Worm (Caenorhabditis elegans) whole organism, late embryonic: ENCODE results near the gene nstp-3.

Experiments used
- C38D4.7 ChIP-seq: fragments of 200-800 bp; sonication (Bioruptor generic); optimal IDR thresholded peaks from 2 replicates; lab custom pipeline; 2018; ENCODE audit warnings: mild to moderate bottlenecking, missing genetic modification characterization, moderate library complexity, missing compliant biosample characterization
- K09A11.1 ChIP-seq: sonication (generic microtip); optimal IDR thresholded peaks from 2 replicates; lab custom pipeline; 2017; ENCODE audit warnings: antibody characterized with exemption, mild to moderate bottlenecking, missing genetic modification characterization, missing compliant biosample characterization; ENCODE audit not compliant: insufficient read depth
- T23F11.4 ChIP-seq: fragments of 200-800 bp; sonication (Bioruptor generic); optimal IDR thresholded peaks from 2 replicates; lab custom pipeline; 2018; ENCODE audit warnings: mild to moderate bottlenecking, missing genetic modification characterization, missing compliant biosample characterization
- ahr-1 ChIP-seq: sonication (generic microtip); optimal IDR thresholded peaks from 2 replicates; lab custom pipeline; 2016; ENCODE audit warnings: missing genetic modification characterization, missing compliant biosample characterization
- ama-1 ChIP-seq: fragments of 150-350 bp; optimal IDR thresholded peaks from 2 replicates; lab custom pipeline; 2014
- ceh-14 ChIP-seq: sonication (generic microtip); optimal IDR thresholded peaks from 2 replicates; lab custom pipeline; 2016; ENCODE audit warnings: missing genotype, missing genetic modification characterization, missing compliant biosample characterization
- ceh-18 ChIP-seq: sonication (generic microtip); optimal IDR thresholded peaks from 2 replicates; lab custom pipeline; 2016; ENCODE audit warnings: missing genetic modification characterization, missing compliant biosample characterization
- ceh-19 ChIP-seq: fragments of 200-800 bp; sonication (Bioruptor generic); optimal IDR thresholded peaks from 2 replicates; lab custom pipeline; 2018; ENCODE audit warnings: mild to moderate bottlenecking, missing genetic modification characterization, missing compliant biosample characterization
- ceh-22 ChIP-seq: sonication (generic microtip); optimal IDR thresholded peaks from 2 replicates; lab custom pipeline; 2017; ENCODE audit warnings: missing biosample characterization, missing genetic modification characterization
- ceh-45 ChIP-seq: fragments of 200-800 bp; sonication (Bioruptor generic); IDR thresholded peaks from 2 replicates; pipeline ENCODE4 v1.3.6; 2022; ENCODE audit warnings: missing genetic modification reagents, missing genetic modification characterization, missing compliant biosample characterization
- ceh-48 ChIP-seq: sonication (generic microtip); optimal IDR thresholded peaks from 2 replicates; lab custom pipeline; 2016; ENCODE audit warnings: missing genetic modification characterization, inconsistent platforms, missing compliant biosample characterization
- ceh-9 ChIP-seq: sonication (generic microtip); optimal IDR thresholded peaks from 2 replicates; lab custom pipeline; 2016; ENCODE audit warnings: mild to moderate bottlenecking, missing genetic modification characterization, inconsistent platforms, missing compliant biosample characterization
- che-1 ChIP-seq: sonication (generic microtip); optimal IDR thresholded peaks from 2 replicates; lab custom pipeline; 2016; ENCODE audit warnings: mild to moderate bottlenecking, missing genetic modification characterization, missing compliant biosample characterization
- dmd-4 ChIP-seq: sonication (generic microtip); optimal IDR thresholded peaks from 2 replicates; lab custom pipeline; 2016; ENCODE audit warnings: borderline replicate concordance, missing genetic modification characterization, missing compliant biosample characterization
- dve-1 ChIP-seq: sonication (generic microtip); optimal IDR thresholded peaks from 2 replicates; lab custom pipeline; 2017; ENCODE audit warnings: antibody characterized with exemption, mild to moderate bottlenecking, missing genetic modification characterization, missing compliant biosample characterization
- elt-2 ChIP-seq: sonication (generic microtip); optimal IDR thresholded peaks from 2 replicates; lab custom pipeline; 2016; ENCODE audit warnings: missing genetic modification reagents, missing genetic modification characterization, missing compliant biosample characterization
- ets-4 ChIP-seq: sonication (generic microtip); optimal IDR thresholded peaks from 2 replicates; lab custom pipeline; 2016; ENCODE audit warnings: missing genetic modification characterization, missing compliant biosample characterization
- eyg-1 ChIP-seq: sonication (generic microtip); optimal IDR thresholded peaks from 2 replicates; lab custom pipeline; 2016; ENCODE audit warnings: missing genotype, missing genetic modification characterization, missing compliant biosample characterization
- fax-1 ChIP-seq: sonication (generic microtip); optimal IDR thresholded peaks from 2 replicates; lab custom pipeline; 2016; ENCODE audit warnings: missing genotype, missing genetic modification characterization, missing compliant biosample characterization
- fkh-6 ChIP-seq: sonication (generic microtip); optimal IDR thresholded peaks from 2 replicates; lab custom pipeline; 2016; ENCODE audit warnings: missing genetic modification characterization, missing compliant biosample characterization
- gmeb-2 ChIP-seq: sonication (generic microtip); optimal IDR thresholded peaks from 2 replicates; lab custom pipeline; 2016; ENCODE audit warnings: missing genetic modification characterization, inconsistent platforms, missing compliant biosample characterization
- hlh-15 ChIP-seq: sonication (generic microtip); optimal IDR thresholded peaks from 2 replicates; lab custom pipeline; 2016; ENCODE audit warnings: missing genetic modification characterization, missing compliant biosample characterization
- hlh-6 ChIP-seq: sonication (generic microtip); optimal IDR thresholded peaks from 2 replicates; lab custom pipeline; 2016; ENCODE audit warnings: missing genotype, missing genetic modification characterization, missing compliant biosample characterization
- hlh-8 ChIP-seq: sonication (generic microtip); optimal IDR thresholded peaks from 2 replicates; lab custom pipeline; 2016; ENCODE audit warnings: missing genotype, missing genetic modification characterization, missing compliant biosample characterization
- madf-2 ChIP-seq: sonication (generic microtip); optimal IDR thresholded peaks from 2 replicates; lab custom pipeline; 2017; ENCODE audit warnings: missing genetic modification characterization, missing compliant biosample characterization
- nfya-1 ChIP-seq: sonication (generic microtip); optimal IDR thresholded peaks from 2 replicates; lab custom pipeline; 2017; ENCODE audit warnings: missing genetic modification characterization, mild to moderate bottlenecking, missing compliant biosample characterization, antibody characterized with exemption, moderate library complexity
- nhr-11 ChIP-seq: fragments of 150-350 bp; optimal IDR thresholded peaks from 2 replicates; lab custom pipeline; 2014; ENCODE audit warnings: missing biosample characterization, missing genetic modification characterization
- nhr-232 ChIP-seq: sonication (generic microtip); optimal IDR thresholded peaks from 2 replicates; lab custom pipeline; 2016; ENCODE audit warnings: missing genetic modification characterization, missing compliant biosample characterization
- npax-4 ChIP-seq: sonication (generic microtip); optimal IDR thresholded peaks from 2 replicates; lab custom pipeline; 2016; ENCODE audit warnings: missing genetic modification characterization, missing compliant biosample characterization
- odd-2 ChIP-seq: sonication (generic microtip); optimal IDR thresholded peaks from 2 replicates; lab custom pipeline; 2017; ENCODE audit warnings: antibody characterized with exemption, mild to moderate bottlenecking, missing genetic modification characterization, missing compliant biosample characterization
- pag-3 ChIP-seq: sonication (generic microtip); optimal IDR thresholded peaks from 2 replicates; lab custom pipeline; 2016; ENCODE audit warnings: missing compliant biosample characterization, missing genetic modification characterization, borderline replicate concordance
- pqm-1 ChIP-seq: sonication (generic microtip); optimal IDR thresholded peaks from 2 replicates; lab custom pipeline; 2016; ENCODE audit warnings: missing genetic modification characterization, missing compliant biosample characterization
- ref-2 ChIP-seq: sonication (generic microtip); optimal IDR thresholded peaks from 2 replicates; lab custom pipeline; 2016; ENCODE audit warnings: missing genetic modification characterization, missing compliant biosample characterization
- sdc-2 ChIP-seq: sonication (generic microtip); optimal IDR thresholded peaks from 2 replicates; lab custom pipeline; 2016; ENCODE audit warnings: missing genotype, missing genetic modification characterization, missing compliant biosample characterization
- sox-2 ChIP-seq: fragments of 200-800 bp; sonication (Bioruptor generic); IDR thresholded peaks from 2 replicates; pipeline ENCODE4 v1.3.6; 2022; ENCODE audit warnings: missing genetic modification reagents, missing genetic modification characterization, missing compliant biosample characterization
- syd-9 ChIP-seq: sonication (generic microtip); optimal IDR thresholded peaks from 2 replicates; lab custom pipeline; 2016; ENCODE audit warnings: mild to moderate bottlenecking, missing genetic modification characterization, moderate library complexity, missing compliant biosample characterization
- tbx-7 ChIP-seq: sonication (generic microtip); optimal IDR thresholded peaks from 2 replicates; lab custom pipeline; 2016; ENCODE audit warnings: missing genotype, missing genetic modification characterization, missing compliant biosample characterization
- unc-42 ChIP-seq: sonication (generic microtip); optimal IDR thresholded peaks from 2 replicates; lab custom pipeline; 2016; ENCODE audit warnings: missing genotype, missing genetic modification characterization, missing compliant biosample characterization
- unc-55 ChIP-seq: sonication (generic microtip); optimal IDR thresholded peaks from 2 replicates; lab custom pipeline; 2017; ENCODE audit warnings: missing biosample characterization, missing genetic modification reagents, missing genetic modification characterization
- unc-86 ChIP-seq: sonication (generic microtip); optimal IDR thresholded peaks from 2 replicates; lab custom pipeline; 2016; ENCODE audit warnings: missing genetic modification characterization, missing compliant biosample characterization
- zip-5 ChIP-seq: sonication (generic microtip); optimal IDR thresholded peaks from 2 replicates; lab custom pipeline; 2016; ENCODE audit warnings: missing genetic modification characterization, missing compliant biosample characterization

Gene nstp-3

DNA sequence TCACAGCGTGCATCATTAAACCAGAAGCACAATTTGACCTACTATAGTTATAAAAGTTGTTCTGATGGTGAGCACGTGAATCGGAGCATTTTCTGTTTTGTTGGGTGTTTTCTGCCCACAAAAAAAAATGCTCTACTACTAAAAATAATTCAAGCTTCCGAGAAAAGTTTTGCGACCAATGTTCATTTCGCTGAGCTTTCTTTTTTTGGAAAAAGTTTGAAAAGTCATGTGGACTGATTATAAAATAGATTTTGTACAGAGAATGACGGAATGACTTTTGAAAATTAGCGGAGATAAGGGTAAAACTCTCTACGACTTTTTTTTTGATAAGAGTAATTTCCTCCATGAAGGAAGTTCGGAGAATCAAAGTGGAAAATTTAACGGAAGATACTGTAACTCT lies 28.5 kb downstream of the nstp-3 start:
- TF ChIP-seq sox-2 (GFP tag; lab: Robert Waterston, UW) (no peak), syd-9 (tag; lab: Kevin White, UChicago) (no peak), madf-2 (tag; lab: Kevin White, UChicago) (no peak), tbx-7 (tag; lab: Kevin White, UChicago) (no peak), ceh-48 (no peak), ceh-14 (tag; lab: Kevin White, UChicago) (no peak), ama-1 (lab: Kevin White, UChicago) (no peak), fax-1 (tag; lab: Kevin White, UChicago) (no peak)

DNA sequence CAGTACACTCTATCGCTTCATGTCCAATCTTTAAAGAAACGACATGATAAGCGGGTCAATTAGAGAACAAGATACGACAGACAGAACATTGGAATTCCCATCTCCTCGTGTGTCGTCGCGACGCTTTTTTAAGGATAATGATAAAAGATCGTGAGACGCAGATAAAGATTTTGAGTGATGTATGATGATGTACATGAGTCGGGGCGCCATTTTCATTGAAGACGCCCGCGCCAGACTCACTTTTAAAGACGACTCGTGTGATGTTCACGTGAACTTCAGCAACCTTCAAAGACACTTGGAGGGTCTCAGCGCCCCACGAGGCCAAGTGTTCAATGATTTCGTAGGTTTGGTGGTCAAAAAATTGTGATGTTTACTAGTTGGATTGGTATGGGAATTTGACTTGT lies 29.7 kb downstream of the nstp-3 start:
- peak; percentile 30 for TF ChIP-seq elt-2
- TF ChIP-seq dmd-4 (tag; lab: Kevin White, UChicago): no peak

DNA sequence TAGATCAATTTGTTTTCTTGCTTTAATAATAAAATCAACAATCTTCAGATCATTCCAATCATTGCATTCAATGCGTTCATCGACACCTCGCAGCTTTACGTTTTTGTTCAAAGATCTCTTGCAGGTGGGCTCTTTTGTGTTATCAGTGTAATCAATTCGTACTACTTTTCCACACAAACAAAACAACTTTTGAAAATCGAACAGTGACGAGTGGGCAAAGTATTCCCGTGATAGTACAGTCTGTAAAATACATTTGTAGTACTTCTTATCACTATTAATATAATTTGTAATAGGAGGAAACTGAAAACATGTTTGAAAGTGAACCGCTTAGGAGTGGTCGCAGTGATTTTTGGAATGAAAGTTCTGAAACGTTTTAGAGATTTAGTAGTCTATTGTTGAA lies 33.0 kb downstream of the nstp-3 start, which contains the start of gene pgph-2:
TSS of gene pgph-2 (plus strand) at position 47 of the 400 bp plus-strand sequence.
- TF ChIP-seq npax-4 (tag; lab: Kevin White, UChicago) (no peak), sdc-2 (tag; lab: Kevin White, UChicago) (no peak), ceh-9 (tag; lab: Kevin White, UChicago) (no peak), ceh-18 (tag; lab: Kevin White, UChicago) (no peak), ceh-22 (no peak), ceh-45 (GFP tag; lab: Robert Waterston, UW) (no peak), hlh-6 (tag; lab: Kevin White, UChicago) (no peak), ahr-1 (tag; lab: Kevin White, UChicago) (no peak), pag-3 (tag; lab: Kevin White, UChicago) (no peak), ets-4 (tag; lab: Kevin White, UChicago) (no peak), unc-86 (tag; lab: Kevin White, UChicago) (no peak), ref-2 (tag; lab: Kevin White, UChicago) (no peak), C38D4.7 (no peak), unc-42 (tag; lab: Kevin White, UChicago) (no peak), che-1 (no peak), sox-2 (GFP tag; lab: Robert Waterston, UW) (no peak), ceh-19 (no peak), nhr-232 (no peak), nhr-11 (tag; lab: Kevin White, UChicago) (no peak), eyg-1 (tag; lab: Kevin White, UChicago) (no peak)

DNA sequence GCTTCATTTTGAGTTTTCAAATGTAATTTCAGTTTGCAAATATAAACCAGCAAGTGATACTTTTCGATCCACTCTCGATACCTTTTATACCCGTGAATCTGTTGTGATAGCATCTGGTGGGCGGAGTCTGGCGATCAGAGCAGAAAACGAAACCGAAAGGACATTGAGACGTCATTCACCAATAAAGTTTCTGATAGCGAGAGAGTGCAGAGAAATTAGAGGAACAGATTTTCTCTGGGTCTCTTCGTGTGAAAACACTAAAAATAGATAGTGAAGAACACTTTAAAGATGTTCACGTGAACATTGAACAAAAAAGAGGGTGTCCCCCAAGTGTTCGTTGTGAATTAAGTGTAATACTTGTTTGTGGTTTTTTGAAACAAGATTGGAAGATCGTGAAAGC lies 34.2 kb downstream of the nstp-3 start, which contains the start of gene pgph-3:
TSS of gene pgph-3 (minus strand) at position 60 of the 400 bp plus-strand sequence.
- TF ChIP-seq elt-2 (peak; percentile 52), hlh-15 (no peak)

DNA sequence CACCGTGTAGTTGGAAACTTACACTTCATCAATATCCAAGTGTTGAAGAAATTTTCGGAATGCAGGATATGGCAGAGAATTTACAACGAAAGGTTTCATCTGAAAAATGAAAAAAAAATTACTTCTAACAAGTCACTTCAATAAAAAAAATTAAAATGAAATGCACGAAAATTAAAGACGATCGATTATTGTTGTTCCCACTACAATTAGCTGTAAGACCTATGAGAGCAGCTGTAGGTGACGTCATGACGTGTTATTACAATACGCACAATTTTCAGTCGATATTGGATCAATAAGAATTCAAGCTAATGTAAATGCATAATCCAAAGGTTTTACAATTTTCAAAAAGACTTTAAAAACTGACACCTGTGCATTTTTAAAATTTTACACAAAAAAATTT lies 37.9 kb downstream of the nstp-3 start, which contains the start of gene C53A3.1:
TSS of gene C53A3.1 (minus strand) at position 101 of the 400 bp plus-strand sequence.
- no peak for TF ChIP-seq che-1
- TF ChIP-seq T23F11.4: no peak
- TF ChIP-seq pqm-1 (tag; lab: Kevin White, UChicago): no peak
- no peak for TF ChIP-seq nhr-232
- no peak for TF ChIP-seq fax-1 (tag; lab: Kevin White, UChicago)
- no peak for TF ChIP-seq gmeb-2 (tag; lab: Kevin White, UChicago)
- no peak for TF ChIP-seq sdc-2 (tag; lab: Kevin White, UChicago)
- TF ChIP-seq odd-2: no peak
- TF ChIP-seq ets-4 (tag; lab: Kevin White, UChicago): no peak
- TF ChIP-seq dve-1 (tag; lab: Kevin White, UChicago): no peak
- no peak for TF ChIP-seq ahr-1 (tag; lab: Kevin White, UChicago)
- no peak for TF ChIP-seq hlh-8
- no peak for TF ChIP-seq K09A11.1 (tag; lab: Kevin White, UChicago)
- no peak for TF ChIP-seq nfya-1
- no peak for TF ChIP-seq unc-55 (GFP tag; lab: Kevin White, UChicago)
- TF ChIP-seq fkh-6: no peak
- no peak for TF ChIP-seq zip-5
- no peak for TF ChIP-seq ceh-19
